Worm (Caenorhabditis elegans) whole organism, early embryonic: ENCODE measurements around the gene R52.6.

Source experiments
- B0310.2 ChIP-seq: sonication (generic microtip); optimal IDR thresholded peaks from 2 replicates; lab custom pipeline; 2016; ENCODE audit warnings: mild to moderate bottlenecking, missing genetic modification characterization, missing compliant biosample characterization
- F13C5.2 ChIP-seq: sonication (generic microtip); optimal IDR thresholded peaks from 2 replicates; lab custom pipeline; 2017; ENCODE audit warnings: mild to moderate bottlenecking, missing genetic modification characterization, inconsistent platforms, missing compliant biosample characterization
- aly-1 ChIP-seq: sonication (generic microtip); optimal IDR thresholded peaks from 2 replicates; lab custom pipeline; 2016; ENCODE audit warnings: missing genetic modification characterization, missing compliant biosample characterization
- ama-1 ChIP-seq: fragments of 150-350 bp; optimal IDR thresholded peaks from 2 replicates; lab custom pipeline; 2014
- ceh-13 ChIP-seq: fragments of 200-800 bp; sonication (Bioruptor generic); optimal IDR thresholded peaks from 2 replicates; lab custom pipeline; 2018; ENCODE audit warnings: mild to moderate bottlenecking, missing genetic modification characterization, missing compliant biosample characterization
- ceh-36 ChIP-seq: sonication (generic microtip); optimal IDR thresholded peaks from 2 replicates; lab custom pipeline; 2016; ENCODE audit warnings: missing genetic modification characterization, inconsistent platforms, missing compliant biosample characterization
- ets-7 ChIP-seq: sonication (generic microtip); optimal IDR thresholded peaks from 2 replicates; lab custom pipeline; 2016; ENCODE audit warnings: missing genotype, missing genetic modification characterization, missing compliant biosample characterization
- flt-1 ChIP-seq: fragments of 200-800 bp; sonication (Bioruptor generic); IDR thresholded peaks from 2 replicates; pipeline ENCODE4 v1.3.6; 2022; ENCODE audit warnings: missing genetic modification characterization, missing compliant biosample characterization
- hmbx-1 ChIP-seq: sonication (generic microtip); optimal IDR thresholded peaks from 2 replicates; lab custom pipeline; 2016; ENCODE audit warnings: mild to moderate bottlenecking, missing genetic modification characterization, missing compliant biosample characterization
- hmg-4 ChIP-seq: fragments of 200-800 bp; sonication (Bioruptor generic); optimal IDR thresholded peaks from 2 replicates; lab custom pipeline; 2018; ENCODE audit warnings: mild to moderate bottlenecking, missing genetic modification characterization, missing compliant biosample characterization
- hnd-1 ChIP-seq: sonication (generic microtip); optimal IDR thresholded peaks from 2 replicates; lab custom pipeline; 2016; ENCODE audit warnings: missing genetic modification characterization, missing compliant biosample characterization
- pes-1 ChIP-seq: fragments of 200-800 bp; sonication (Bioruptor generic); IDR thresholded peaks from 2 replicates; pipeline ENCODE4 v1.3.6; 2022; ENCODE audit warnings: missing genetic modification reagents, missing genetic modification characterization, missing compliant biosample characterization
- scrt-1 ChIP-seq: fragments of 200-800 bp; sonication (Bioruptor generic); IDR thresholded peaks from 2 replicates; pipeline ENCODE4 v1.3.6; 2022; ENCODE audit warnings: missing genetic modification characterization, missing compliant biosample characterization
- sea-1 ChIP-seq: fragments of 200-800 bp; sonication (Bioruptor generic); conservative IDR thresholded peaks from 2 replicates; pipeline ENCODE4 v1.3.6; 2022; ENCODE audit warnings: missing genetic modification characterization, missing compliant biosample characterization
- tbx-11 ChIP-seq: fragments of 200-800 bp; sonication (Bioruptor generic); IDR thresholded peaks from 2 replicates; pipeline ENCODE4 v1.3.6; 2022; ENCODE audit warnings: missing genetic modification characterization, missing compliant biosample characterization
- tbx-37 ChIP-seq: fragments of 200-800 bp; sonication (Bioruptor generic); conservative IDR thresholded peaks from 2 replicates; pipeline ENCODE4 v1.3.6; 2022; ENCODE audit warnings: missing genetic modification reagents, missing genetic modification characterization, missing compliant biosample characterization
- tra-4 ChIP-seq: sonication (generic microtip); optimal IDR thresholded peaks from 2 replicates; lab custom pipeline; 2017; ENCODE audit warnings: missing genetic modification characterization, missing compliant biosample characterization

The R52.6 gene

DNA sequence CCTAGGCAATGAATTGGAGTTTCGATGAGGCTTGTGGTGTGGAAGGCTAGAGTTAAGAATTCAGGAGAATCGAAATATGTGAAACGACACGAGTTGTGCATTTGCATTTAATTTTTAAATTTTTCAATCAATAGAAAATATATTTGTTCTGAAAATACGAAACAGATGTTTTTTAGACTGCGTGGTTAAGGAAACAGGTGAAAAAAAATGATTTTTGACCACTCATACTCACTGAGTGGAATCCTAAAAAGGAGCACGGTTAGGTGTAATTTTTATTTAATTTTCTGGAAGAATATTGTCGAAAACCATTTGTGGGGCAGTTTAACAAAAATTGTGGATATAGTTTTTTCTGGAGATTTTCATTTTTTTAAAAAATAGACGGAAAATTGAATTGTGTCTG, 3.9 kb upstream of the R52.6 start, which contains the start of gene srh-195:
Gene srh-195, minus strand, starts transcription at position 101 of the 400 bp plus-strand sequence.
- TF ChIP-seq B0310.2 (tag; lab: Kevin White, UChicago) (no peak), flt-1 (GFP tag; lab: Robert Waterston, UW) (no peak), hmbx-1 (tag; lab: Kevin White, UChicago) (no peak), tbx-37 (GFP tag; lab: Robert Waterston, UW) (no peak), scrt-1 (no peak)

- TF ChIP-seq tra-4 (tag; lab: Kevin White, UChicago) (no peak), tbx-37 (GFP tag; lab: Robert Waterston, UW) (no peak), ama-1 (lab: Kevin White, UChicago) (no peak), tbx-11 (no peak), ets-7 (tag; lab: Kevin White, UChicago) (no peak), ceh-36 (no peak), pes-1 (GFP tag; lab: Robert Waterston, UW) (no peak), hnd-1 (no peak)
These were observed 1.6 kb upstream of the R52.6 start for ce11 chrII:2114488-2114887.

DNA sequence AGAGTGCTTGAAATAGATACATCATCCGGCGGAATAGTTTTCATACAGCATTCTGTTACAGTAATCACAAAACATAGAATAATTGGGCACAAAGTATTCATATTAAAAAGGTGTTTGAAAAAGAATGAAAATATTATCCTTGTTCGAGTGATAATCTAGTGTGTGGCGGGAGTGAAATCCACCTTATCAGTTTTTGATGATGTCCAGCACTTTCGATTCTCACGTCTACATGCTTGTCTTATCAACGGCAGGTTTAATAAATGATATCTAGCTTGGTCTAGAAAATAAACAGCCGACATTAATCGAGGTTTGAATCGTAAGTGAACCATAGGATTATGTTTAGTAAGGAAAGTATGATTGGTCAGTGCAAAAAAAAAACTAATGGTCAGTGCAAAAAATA, 2.9 kb downstream of the R52.6 start, which contains the start of gene R52.5:
Gene R52.5, minus strand, starts transcription at position 101 of the 400 bp plus-strand sequence.
- TF ChIP-seq tbx-37 (GFP tag; lab: Robert Waterston, UW) (no peak), F13C5.2 (tag; lab: Kevin White, UChicago) (no peak), tra-4 (tag; lab: Kevin White, UChicago) (no peak), aly-1 (no peak), ceh-36 (no peak), tbx-11 (no peak), pes-1 (GFP tag; lab: Robert Waterston, UW) (no peak), hmg-4 (GFP tag; lab: Kevin White, UChicago) (no peak), hnd-1 (no peak), ceh-13 (GFP tag; lab: Kevin White, UChicago) (no peak), ama-1 (lab: Kevin White, UChicago) (no peak), ets-7 (tag; lab: Kevin White, UChicago) (no peak)

ce11 chrII:2108295-2108694, 4.6 kb downstream of the R52.6 start, which contains the start of gene R52.4:
TSS of gene R52.4 (minus strand) at chrII:2108395.
- TF ChIP-seq scrt-1 (no peak), tbx-37 (GFP tag; lab: Robert Waterston, UW) (no peak), ceh-13 (GFP tag; lab: Kevin White, UChicago) (no peak), hnd-1 (no peak), aly-1 (no peak), ets-7 (tag; lab: Kevin White, UChicago) (no peak), tra-4 (tag; lab: Kevin White, UChicago) (no peak), pes-1 (GFP tag; lab: Robert Waterston, UW) (no peak), B0310.2 (tag; lab: Kevin White, UChicago) (no peak), flt-1 (GFP tag; lab: Robert Waterston, UW) (no peak), hmg-4 (GFP tag; lab: Kevin White, UChicago) (no peak), sea-1 (GFP tag; lab: Robert Waterston, UW) (no peak), F13C5.2 (tag; lab: Kevin White, UChicago) (no peak)

- TF ChIP-seq hmbx-1 (tag; lab: Kevin White, UChicago) (no peak), aly-1 (no peak), B0310.2 (tag; lab: Kevin White, UChicago) (no peak), hmg-4 (GFP tag; lab: Kevin White, UChicago) (no peak), scrt-1 (no peak), tbx-11 (no peak), ceh-36 (no peak)
These were observed 13.5 kb downstream of the R52.6 start, which contains the start of gene math-42 for ce11 chrII:2099139-2099976. TSS of gene math-42 (plus strand) at chrII:2099926.

DNA sequence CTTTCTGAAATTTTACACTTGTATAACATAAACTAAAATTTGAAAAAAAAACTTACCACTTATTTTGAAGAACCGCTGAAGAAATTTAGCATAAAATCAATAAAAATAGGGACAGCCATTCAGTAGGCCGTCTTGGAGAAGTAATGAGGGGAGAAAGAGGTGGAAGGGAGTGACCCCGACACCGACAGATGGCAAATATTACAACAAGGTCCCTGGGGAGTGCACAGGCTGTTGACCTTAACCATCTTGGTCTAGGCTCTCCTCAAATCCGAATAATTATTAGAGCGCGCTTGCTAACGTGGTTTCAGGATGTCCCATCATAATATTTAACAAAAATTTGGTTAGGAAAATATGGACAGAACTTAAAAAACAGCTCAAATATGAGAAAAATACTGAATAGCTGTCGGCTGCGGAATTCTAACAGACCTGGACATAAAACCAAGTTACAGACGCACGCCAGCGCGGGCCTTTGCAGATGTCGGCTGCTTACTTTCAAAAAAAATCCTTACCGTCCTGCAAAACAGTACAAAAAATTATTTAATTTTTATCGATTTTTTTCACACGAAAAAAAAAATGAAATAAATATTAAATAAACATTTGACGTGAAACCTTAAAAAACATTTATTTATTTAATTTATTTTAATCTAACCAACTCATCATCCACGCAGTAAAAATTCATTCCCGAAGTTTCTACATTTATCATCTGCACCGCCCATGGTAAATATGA, 17.8 kb downstream of the R52.6 start, which contains the start of gene T16A1.2:
Gene T16A1.2, plus strand, starts transcription at position 677 of the 727 bp plus-strand sequence.
- TF ChIP-seq tbx-37 (GFP tag; lab: Robert Waterston, UW): no peak
- TF ChIP-seq tbx-11: no peak
- no peak for TF ChIP-seq ets-7 (tag; lab: Kevin White, UChicago)
- no peak for TF ChIP-seq ceh-13 (GFP tag; lab: Kevin White, UChicago)
- TF ChIP-seq scrt-1: no peak
- TF ChIP-seq ceh-36: no peak
- no peak for TF ChIP-seq hmbx-1 (tag; lab: Kevin White, UChicago)
- TF ChIP-seq B0310.2 (tag; lab: Kevin White, UChicago): no peak
- TF ChIP-seq pes-1 (GFP tag; lab: Robert Waterston, UW): no peak
- TF ChIP-seq tra-4 (tag; lab: Kevin White, UChicago): no peak
- TF ChIP-seq sea-1 (GFP tag; lab: Robert Waterston, UW): no peak
- no peak for TF ChIP-seq aly-1
- TF ChIP-seq flt-1 (GFP tag; lab: Robert Waterston, UW): no peak
- no peak for TF ChIP-seq hmg-4 (GFP tag; lab: Kevin White, UChicago)
- TF ChIP-seq hnd-1: no peak
- no peak for TF ChIP-seq ama-1 (lab: Kevin White, UChicago)
- no peak for TF ChIP-seq F13C5.2 (tag; lab: Kevin White, UChicago)

- TF ChIP-seq B0310.2 (tag; lab: Kevin White, UChicago): no peak
- no peak for TF ChIP-seq tbx-11
- no peak for TF ChIP-seq ama-1 (lab: Kevin White, UChicago)
- no peak for TF ChIP-seq aly-1
- no peak for TF ChIP-seq ceh-13 (GFP tag; lab: Kevin White, UChicago)
- TF ChIP-seq ets-7 (tag; lab: Kevin White, UChicago): no peak
- TF ChIP-seq flt-1 (GFP tag; lab: Robert Waterston, UW): no peak
- TF ChIP-seq scrt-1: no peak
- TF ChIP-seq hmg-4 (GFP tag; lab: Kevin White, UChicago): no peak
- no peak for TF ChIP-seq ceh-36
- TF ChIP-seq tbx-37 (GFP tag; lab: Robert Waterston, UW): no peak
- no peak for TF ChIP-seq hmbx-1 (tag; lab: Kevin White, UChicago)
- no peak for TF ChIP-seq sea-1 (GFP tag; lab: Robert Waterston, UW)
- TF ChIP-seq F13C5.2 (tag; lab: Kevin White, UChicago): no peak
- no peak for TF ChIP-seq pes-1 (GFP tag; lab: Robert Waterston, UW)
- TF ChIP-seq hnd-1: no peak
These were observed 19.4 kb downstream of the R52.6 start, which contains the start of gene fbxb-37 for ce11 chrII:2093456-2093926. TSS of gene fbxb-37 (minus strand) at chrII:2093876.
